Fruit fly (Drosophila melanogaster): ENCODE data around the gene alpha-Man-IIb.

- TF ChIP-seq CG33017 (tag; optimal IDR thresholded peaks at IDR 0.05), result no peak
- TF ChIP-seq Hr96 (GFP tag; optimal IDR thresholded peaks at IDR 0.05), result no peak
- TF ChIP-seq Crg-1 (GFP tag; optimal IDR thresholded peaks at IDR 0.05), result no peak
- TF ChIP-seq Clk (GFP tag; optimal IDR thresholded peaks at IDR 0.05), result no peak
- no peak for TF ChIP-seq kay (GFP tag; ENCODE audit: borderline replicate concordance)
- TF ChIP-seq CG12768 (GFP tag; optimal IDR thresholded peaks at IDR 0.05), result no peak
- TF ChIP-seq toe (GFP tag; optimal IDR thresholded peaks at IDR 0.05), result no peak
- TF ChIP-seq CG7045 (GFP tag; optimal IDR thresholded peaks at IDR 0.05), result no peak
- TF ChIP-seq pad (GFP tag; optimal IDR thresholded peaks at IDR 0.05), result no peak
- no peak for TF ChIP-seq CG5204 (GFP tag; optimal IDR thresholded peaks at IDR 0.05)
- no peak for TF ChIP-seq CG11617 (GFP tag; optimal IDR thresholded peaks at IDR 0.05)
- TF ChIP-seq Mnt (GFP tag; optimal IDR thresholded peaks at IDR 0.05), result no peak
- no peak for TF ChIP-seq cic (GFP tag; optimal IDR thresholded peaks at IDR 0.05)
These were observed 2.3 kb downstream of the alpha-Man-IIb start for dm6 chr3R:15806341-15806740.

Data from whole organism, adult.